Fruit fly (Drosophila melanogaster): ENCODE results near the gene Axs.

Axs gene

dm6 chrX:16637594-16638485 lies 45.9 kb downstream of the Axs start, which contains the start of gene RpS19a (continued):
- TF ChIP-seq gfzf (GFP tag; optimal IDR thresholded peaks at IDR 0.05) (no peak), TFAM (GFP tag; optimal IDR thresholded peaks at IDR 0.05) (no peak), luna (GFP tag; optimal IDR thresholded peaks at IDR 0.05) (peak; percentile 38), Ets97D (GFP tag; optimal IDR thresholded peaks at IDR 0.05) (peak; percentile 99), zfh1 (GFP tag; IDR thresholded peaks at IDR 0.05) (peak; percentile 83), CG10654 (GFP tag; optimal IDR thresholded peaks at IDR 0.05) (peak; percentile 12), zen2 (GFP tag; IDR thresholded peaks at IDR 0.05; ENCODE audit: partially characterized antibody) (no peak; the same call in 2 of the 3 replicates), Kr (GFP tag; optimal IDR thresholded peaks at IDR 0.05) (peak; percentile 66), Hr3 (GFP tag; optimal IDR thresholded peaks at IDR 0.05) (no peak), CG10267 (tag; optimal IDR thresholded peaks at IDR 0.05) (peak; percentile 61), stwl (tag; optimal IDR thresholded peaks at IDR 0.05) (peak; percentile 21), CG2678 (tag; optimal IDR thresholded peaks at IDR 0.05) (peak; percentile 70), gsb-n (tag; optimal IDR thresholded peaks at IDR 0.05) (peak; percentile 63), bcd (GFP tag; optimal IDR thresholded peaks at IDR 0.05) (peak; percentile 82), CG16815 (GFP tag; optimal IDR thresholded peaks at IDR 0.05) (peak; percentile 1), CG18011 (GFP tag; optimal IDR thresholded peaks at IDR 0.05) (peak; percentile 63), CG9932 (GFP tag; IDR thresholded peaks at IDR 0.05) (peak; percentile 54; the same call in 1 of the 2 replicates), Fer1 (GFP tag; optimal IDR thresholded peaks at IDR 0.05) (peak; percentile 89), zfh2 (GFP tag; optimal IDR thresholded peaks at IDR 0.05) (peak; percentile 23), CG17568 (GFP tag; optimal IDR thresholded peaks at IDR 0.05) (peak; percentile 92), B-H1 (GFP tag; IDR thresholded peaks at IDR 0.05) (peak; percentile 48; the same call in 1 of the 3 replicates), Sox100B (GFP tag; optimal IDR thresholded peaks at IDR 0.05) (peak; percentile 86), Drgx (GFP tag; IDR thresholded peaks at IDR 0.05) (no peak; the same call in none of the 2 replicates), hb (GFP tag; IDR thresholded peaks at IDR 0.05; ENCODE audit: partially characterized antibody) (no peak), CG15479 (GFP tag; optimal IDR thresholded peaks at IDR 0.05) (peak; percentile 15), CoRest (tag; optimal IDR thresholded peaks at IDR 0.05) (peak; percentile 57), caup (GFP tag; optimal IDR thresholded peaks at IDR 0.05; ENCODE audit: severe bottlenecking) (peak; percentile 92), knrl (GFP tag; IDR thresholded peaks at IDR 0.05; ENCODE audit: partially characterized antibody) (peak; percentile 43; the same call in 2 of the 3 replicates), ara (GFP tag; IDR thresholded peaks at IDR 0.05) (peak; percentile 77), CG33213 (GFP tag; optimal IDR thresholded peaks at IDR 0.05) (peak; percentile 69), CG17328 (GFP tag; IDR thresholded peaks at IDR 0.05) (peak; percentile 89), Ada2b (GFP tag; IDR thresholded peaks at IDR 0.05) (peak; percentile 34; the same call in 1 of the 2 replicates), HLH54F (GFP tag; optimal IDR thresholded peaks at IDR 0.05) (peak; percentile 16), trh (GFP tag; optimal IDR thresholded peaks at IDR 0.05) (no peak), MTF-1 (GFP tag; optimal IDR thresholded peaks at IDR 0.05; ENCODE audit: borderline replicate concordance) (peak; percentile 95), CG4282 (GFP tag; optimal IDR thresholded peaks at IDR 0.05) (no peak), CG6765 (GFP tag; optimal IDR thresholded peaks at IDR 0.05) (peak; percentile 89), ab (GFP tag; optimal IDR thresholded peaks at IDR 0.05) (no peak), twi (tag; optimal IDR thresholded peaks at IDR 0.05) (peak; percentile 38), CG4730 (GFP tag; IDR thresholded peaks at IDR 0.05) (peak; percentile 60), CG16863 (GFP tag; optimal IDR thresholded peaks at IDR 0.05) (peak; percentile 30), Ptx1 (GFP tag; IDR thresholded peaks at IDR 0.05) (peak; percentile 58), CG14965 (GFP tag; optimal IDR thresholded peaks at IDR 0.05; ENCODE audit: borderline replicate concordance) (no peak), CG43689 (GFP tag; IDR thresholded peaks at IDR 0.05) (peak; percentile 68; the same call in 1 of the 2 replicates), slp2 (GFP tag; optimal IDR thresholded peaks at IDR 0.05) (peak; percentile 49), CG12219 (GFP tag; optimal IDR thresholded peaks at IDR 0.05) (peak; percentile 78), CG12299 (tag; optimal IDR thresholded peaks at IDR 0.05) (peak; percentile 63), Bdp1 (GFP tag; optimal IDR thresholded peaks at IDR 0.05) (peak; percentile 54)

Measured in whole organism, embryonic.